Worm (Caenorhabditis elegans): Measurements from ENCODE around the gene best-2.

The best-2 gene

DNA sequence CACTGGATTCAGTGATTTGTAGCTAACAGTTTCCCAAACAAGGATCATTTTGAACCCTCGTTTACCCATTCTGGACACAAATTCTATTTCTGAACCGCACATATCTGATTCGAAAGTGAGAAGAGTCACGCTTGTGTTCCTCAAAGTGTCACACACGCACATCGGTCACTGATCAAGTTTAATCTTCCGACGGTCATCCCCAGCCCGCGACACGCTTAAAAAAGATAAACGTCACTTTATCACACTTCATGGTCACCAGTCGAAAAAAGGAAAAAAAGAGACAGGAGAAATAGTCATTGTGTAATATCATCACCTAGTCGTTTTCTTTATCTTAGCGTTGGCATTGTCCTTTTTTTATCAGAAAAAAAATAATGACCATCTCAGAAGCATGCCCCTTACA, 35.2 kb downstream of the best-2 start (continued):
- TF ChIP-seq mep-1 (tag; optimal IDR thresholded peaks at IDR 0.05) (no peak), unc-130 (tag; optimal IDR thresholded peaks at IDR 0.05) (no peak), egl-27 (tag; optimal IDR thresholded peaks at IDR 0.05) (no peak), aly-2 (tag; optimal IDR thresholded peaks at IDR 0.05) (no peak), ces-1 (GFP tag; optimal IDR thresholded peaks at IDR 0.05) (no peak), hpl-2 (GFP tag; optimal IDR thresholded peaks at IDR 0.05) (no peak), fkh-4 (tag; optimal IDR thresholded peaks at IDR 0.05; ENCODE audit: borderline replicate concordance) (no peak), blmp-1 (tag; optimal IDR thresholded peaks at IDR 0.05) (peak; percentile 80), grh-1 (GFP tag; IDR thresholded peaks at IDR 0.05) (no peak), nhr-85 (tag) (peak; percentile 91), Y116A8C.19 (tag; optimal IDR thresholded peaks at IDR 0.05; ENCODE audit: borderline replicate concordance) (no peak), hlh-17 (GFP tag; optimal IDR thresholded peaks at IDR 0.05; ENCODE audit: borderline replicate concordance) (no peak), C34B4.2 (tag; optimal IDR thresholded peaks at IDR 0.05) (no peak), aha-1 (tag; optimal IDR thresholded peaks at IDR 0.05) (no peak), isw-1 (GFP tag; IDR thresholded peaks at IDR 0.05) (no peak), zip-4 (GFP tag; optimal IDR thresholded peaks at IDR 0.05) (no peak), nhr-28 (tag; optimal IDR thresholded peaks at IDR 0.05) (no peak), unc-30 (tag; optimal IDR thresholded peaks at IDR 0.05) (no peak), mef-2 (tag; optimal IDR thresholded peaks at IDR 0.05) (no peak), pqm-1 (tag; optimal IDR thresholded peaks at IDR 0.05) (no peak), C16A3.4 (tag; optimal IDR thresholded peaks at IDR 0.05) (no peak), tlp-1 (tag; optimal IDR thresholded peaks at IDR 0.05) (no peak), zag-1 (tag; optimal IDR thresholded peaks at IDR 0.05) (no peak), tbx-2 (tag; optimal IDR thresholded peaks at IDR 0.05) (no peak), pax-3 (tag; optimal IDR thresholded peaks at IDR 0.05) (no peak), nhr-11 (tag; optimal IDR thresholded peaks at IDR 0.05) (no peak), nhr-20 (tag; optimal IDR thresholded peaks at IDR 0.05) (peak; percentile 54), dpl-1 (GFP tag; optimal IDR thresholded peaks at IDR 0.05) (no peak), ztf-11 (tag; optimal IDR thresholded peaks at IDR 0.05) (no peak), mdl-1 (tag; optimal IDR thresholded peaks at IDR 0.05) (peak in 1 of 2 experiments; percentile 37), nhr-71 (tag; optimal IDR thresholded peaks at IDR 0.05) (peak; percentile 64), rnt-1 (tag; optimal IDR thresholded peaks at IDR 0.05) (no peak)

DNA sequence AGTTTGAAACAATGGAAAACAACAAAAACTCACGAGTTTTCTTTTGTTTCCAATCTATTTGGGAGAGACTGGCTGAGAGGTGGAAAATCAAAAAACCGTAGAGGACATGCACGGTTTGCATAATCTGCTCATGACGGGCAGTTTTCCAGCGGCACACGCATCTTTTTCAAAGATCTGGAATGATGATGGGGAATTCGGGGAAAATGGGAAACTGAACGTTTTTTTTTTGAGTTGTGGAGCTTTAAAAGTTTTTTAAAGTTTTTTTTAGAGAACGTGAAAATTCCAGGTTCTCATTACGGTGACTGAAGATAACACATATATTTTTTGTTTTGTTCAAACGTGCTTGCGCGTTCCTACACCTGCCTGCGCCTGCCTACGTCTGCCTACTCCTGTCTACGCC, 36.3 kb downstream of the best-2 start, which contains the start of gene C39E9.7:
Gene C39E9.7 (minus strand): TSS at position 101 of the 400 bp plus-strand sequence.
- no peak for TF ChIP-seq efl-1 (optimal IDR thresholded peaks at IDR 0.05)
- TF ChIP-seq efl-1 (GFP tag; optimal IDR thresholded peaks at IDR 0.05 in 1 of 2) = peak in 1 of 2 experiments; percentile 26
- no peak for TF ChIP-seq C34B4.2 (tag; optimal IDR thresholded peaks at IDR 0.05)

DNA sequence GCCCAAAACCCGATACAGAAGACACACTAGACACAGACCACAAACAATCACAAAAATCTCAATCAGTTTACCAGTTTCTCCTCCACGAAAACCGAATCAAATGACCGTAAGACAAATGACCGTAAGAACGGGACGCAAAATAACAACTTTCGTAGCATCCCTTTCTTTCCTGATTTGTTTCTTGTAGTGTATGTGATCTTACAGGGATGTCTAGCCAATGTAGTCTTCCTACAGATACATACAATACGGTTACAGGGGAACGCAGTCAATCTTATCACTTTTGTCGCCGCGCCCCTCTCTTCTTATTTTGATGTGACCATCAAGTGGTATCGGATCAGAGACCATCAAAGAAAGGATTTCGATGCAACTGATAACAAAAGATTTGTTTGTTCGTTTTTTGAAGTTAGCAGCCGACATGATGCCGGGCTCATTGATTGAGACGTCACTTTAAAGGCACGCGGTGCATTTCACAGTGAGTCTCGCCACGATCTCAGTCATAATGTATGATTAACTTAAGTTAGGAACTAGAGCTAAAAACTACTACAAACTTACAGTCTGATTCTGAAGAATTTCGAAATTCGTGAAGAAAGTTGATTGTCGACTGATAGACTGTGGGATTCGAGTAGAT, 37.1 kb downstream of the best-2 start:
- TF ChIP-seq swsn-7 (tag; optimal IDR thresholded peaks at IDR 0.05) = no peak
- 0 out of 2 replicates have a peak, but pooled peaks have one; percentile 8 for TF ChIP-seq grh-1 (GFP tag; IDR thresholded peaks at IDR 0.05)
- TF ChIP-seq nhr-20 (tag; optimal IDR thresholded peaks at IDR 0.05) = peak; percentile 65
- TF ChIP-seq sup-37 (GFP tag; optimal IDR thresholded peaks at IDR 0.05) = no peak
- TF ChIP-seq hlh-4 (tag; optimal IDR thresholded peaks at IDR 0.05) = no peak
- TF ChIP-seq Y116A8C.19 (tag; optimal IDR thresholded peaks at IDR 0.05; ENCODE audit: borderline replicate concordance) = no peak
- peak; percentile 34; the same call in 1 of the 2 replicates for TF ChIP-seq nhr-19 (GFP tag; conservative IDR thresholded peaks at IDR 0.05)
- TF ChIP-seq mep-1 (tag; optimal IDR thresholded peaks at IDR 0.05) = no peak
- TF ChIP-seq lin-35 (GFP tag; optimal IDR thresholded peaks at IDR 0.05) = peak in 1 of 2 experiments; percentile 45
- TF ChIP-seq elt-3 (tag; optimal IDR thresholded peaks at IDR 0.05) = peak in 4 of 6 experiments; percentile 14 to 67 (median 36)
- peak; percentile 93 for TF ChIP-seq nhr-85 (tag)
- no peak for TF ChIP-seq ceh-82 (tag; optimal IDR thresholded peaks at IDR 0.05)
- no peak for TF ChIP-seq pag-3 (tag; optimal IDR thresholded peaks at IDR 0.05; ENCODE audit: borderline replicate concordance, insufficient read depth)
- no peak for TF ChIP-seq nhr-77 (tag; optimal IDR thresholded peaks at IDR 0.05)
- TF ChIP-seq blmp-1 (tag; optimal IDR thresholded peaks at IDR 0.05) = peak; percentile 69
- TF ChIP-seq ztf-4 (tag; optimal IDR thresholded peaks at IDR 0.05) = peak; percentile 3
- peak in 1 of 3 experiments; percentile 3 for TF ChIP-seq dpl-1 (GFP tag; optimal IDR thresholded peaks at IDR 0.05)
- peak; percentile 38 for TF ChIP-seq nhr-90 (tag; optimal IDR thresholded peaks at IDR 0.05; ENCODE audit: poor library complexity)
- TF ChIP-seq lin-14 (GFP tag; optimal IDR thresholded peaks at IDR 0.05) = peak; percentile 71
- peak in 1 of 2 experiments; percentile 32 for TF ChIP-seq mdl-1 (tag; optimal IDR thresholded peaks at IDR 0.05)
- peak; percentile 42 for TF ChIP-seq snu-23 (GFP tag; optimal IDR thresholded peaks at IDR 0.05)
- peak; percentile 63 for TF ChIP-seq nhr-71 (tag; optimal IDR thresholded peaks at IDR 0.05)

Measured in whole organism, L1 larva.